Worm (Caenorhabditis elegans): ENCODE data around the gene slc-25A18.1.

slc-25A18.1 gene

ce11 chrX:15006847-15007358, 3.2 kb upstream of the slc-25A18.1 start, which contains the start of gene ergi-2 (continued):
- TF ChIP-seq lir-3 (tag; optimal IDR thresholded peaks at IDR 0.05; ENCODE audit: poor library complexity) = no peak
- no peak for TF ChIP-seq sup-37 (GFP tag; optimal IDR thresholded peaks at IDR 0.05)
- no peak for TF ChIP-seq aly-2 (tag; optimal IDR thresholded peaks at IDR 0.05)
- TF ChIP-seq ceh-88 (GFP tag; IDR thresholded peaks at IDR 0.05) = no peak
- TF ChIP-seq nhr-20 (tag; optimal IDR thresholded peaks at IDR 0.05) = peak; percentile 23
- no peak for TF ChIP-seq fkh-4 (tag; optimal IDR thresholded peaks at IDR 0.05; ENCODE audit: borderline replicate concordance)
- no peak for TF ChIP-seq hpl-2 (GFP tag; optimal IDR thresholded peaks at IDR 0.05)
- no peak for TF ChIP-seq nhr-12 (tag; optimal IDR thresholded peaks at IDR 0.05)

ce11 chrX:14999101-14999500, 4.6 kb downstream of the slc-25A18.1 start, which contains the start of gene cutl-3:
Gene cutl-3, minus strand, starts transcription at chrX:14999201.
- no peak for TF ChIP-seq lsy-2 (tag; optimal IDR thresholded peaks at IDR 0.05)
- TF ChIP-seq sup-37 (GFP tag; optimal IDR thresholded peaks at IDR 0.05) = no peak
- TF ChIP-seq snpc-4 (tag; optimal IDR thresholded peaks at IDR 0.05) = no peak
- TF ChIP-seq jun-1 (tag; optimal IDR thresholded peaks at IDR 0.05) = no peak
- TF ChIP-seq zip-4 (GFP tag; optimal IDR thresholded peaks at IDR 0.05) = no peak
- TF ChIP-seq irx-1 (tag; optimal IDR thresholded peaks at IDR 0.05) = no peak
- TF ChIP-seq C34B4.2 (tag; optimal IDR thresholded peaks at IDR 0.05) = no peak
- no peak for TF ChIP-seq swsn-7 (tag; optimal IDR thresholded peaks at IDR 0.05)
- TF ChIP-seq lin-14 (GFP tag; optimal IDR thresholded peaks at IDR 0.05) = no peak
- no peak for TF ChIP-seq unc-98 (GFP tag; IDR thresholded peaks at IDR 0.05)
- TF ChIP-seq sox-4 (tag; optimal IDR thresholded peaks at IDR 0.05) = no peak
- no peak for TF ChIP-seq xbp-1 (tag; optimal IDR thresholded peaks at IDR 0.05)
- no peak for TF ChIP-seq C04F5.9 (tag; optimal IDR thresholded peaks at IDR 0.05)
- no peak for TF ChIP-seq isw-1 (GFP tag; IDR thresholded peaks at IDR 0.05)
- TF ChIP-seq nhr-237 (tag; optimal IDR thresholded peaks at IDR 0.05) = no peak

- TF ChIP-seq ama-1 (optimal IDR thresholded peaks at IDR 0.05) = no peak
- no peak for TF ChIP-seq jun-1 (tag; optimal IDR thresholded peaks at IDR 0.05)
- TF ChIP-seq ets-5 (GFP tag; IDR thresholded peaks at IDR 0.05) = no peak
- TF ChIP-seq nhr-85 (tag) = peak; percentile 14
- TF ChIP-seq fkh-10 (GFP tag; optimal IDR thresholded peaks at IDR 0.05) = peak; percentile 8
These were observed 10.0 kb downstream of the slc-25A18.1 start for ce11 chrX:14993744-14994143.

- no peak for TF ChIP-seq rnt-1 (tag; optimal IDR thresholded peaks at IDR 0.05)
- no peak for TF ChIP-seq hlh-17 (GFP tag; optimal IDR thresholded peaks at IDR 0.05; ENCODE audit: borderline replicate concordance)
- no peak for TF ChIP-seq C34B4.2 (tag; optimal IDR thresholded peaks at IDR 0.05)
- no peak for TF ChIP-seq aly-2 (tag; optimal IDR thresholded peaks at IDR 0.05)
- TF ChIP-seq egl-27 (tag; optimal IDR thresholded peaks at IDR 0.05) = no peak
- TF ChIP-seq F16B12.6 (tag; optimal IDR thresholded peaks at IDR 0.05) = no peak
- no peak for TF ChIP-seq swsn-7 (tag; optimal IDR thresholded peaks at IDR 0.05)
- no peak for TF ChIP-seq zag-1 (tag; optimal IDR thresholded peaks at IDR 0.05)
- TF ChIP-seq unc-98 (GFP tag; IDR thresholded peaks at IDR 0.05) = no peak
- TF ChIP-seq mdl-1 (tag; optimal IDR thresholded peaks at IDR 0.05) = no peak
- no peak for TF ChIP-seq efl-3 (GFP tag; optimal IDR thresholded peaks at IDR 0.05)
These were observed 12.5 kb downstream of the slc-25A18.1 start, which contains the start of gene iglr-1 for ce11 chrX:14991280-14991679. Gene iglr-1, minus strand, starts transcription at chrX:14991380.

ce11 chrX:14988160-14988559, 15.6 kb downstream of the slc-25A18.1 start:
- TF ChIP-seq rnt-1 (tag; optimal IDR thresholded peaks at IDR 0.05) (peak; percentile 17), nhr-85 (tag) (peak; percentile 26), lsy-2 (tag; optimal IDR thresholded peaks at IDR 0.05) (no peak), mdl-1 (tag; optimal IDR thresholded peaks at IDR 0.05) (no peak), efl-3 (GFP tag; optimal IDR thresholded peaks at IDR 0.05) (no peak), snpc-4 (tag; optimal IDR thresholded peaks at IDR 0.05) (peak; percentile 83)
